Worm (Caenorhabditis elegans): ENCODE measurements around the gene aqp-4.

- TF ChIP-seq F33H1.4 (GFP tag; IDR thresholded peaks at IDR 0.05) (no peak), dpff-1 (tag; optimal IDR thresholded peaks at IDR 0.05) (no peak)
These were observed 27.6 kb upstream of the aqp-4 start, which contains the start of gene tag-120 for ce11 chrV:9709747-9710146.

Measured in whole organism, young adult.